Fruit fly (Drosophila melanogaster) whole organism: Measurements from ENCODE around the gene Atu.

ENCODE experiments used
- CG8478 ChIP-seq: fragments of >200 bp; optimal IDR thresholded peaks from 2 replicates; lab custom pipeline; 2018; ENCODE audit warnings: inconsistent platforms
- Dll ChIP-seq: fragments of >200 bp; optimal IDR thresholded peaks from 2 replicates; lab custom pipeline; 2017
- EcR ChIP-seq, 2 experiments: fragments of >200 bp; optimal IDR thresholded peaks; 2 replicates each; lab custom pipeline; 2017; ENCODE audit warnings: missing biosample characterization in 2 of 2, missing genetic modification characterization in 2 of 2, missing genetic modification reagents in 2 of 2
- pan ChIP-seq: fragments of >200 bp; optimal IDR thresholded peaks from 2 replicates; lab custom pipeline; 2017
- usp ChIP-seq: fragments of >200 bp; optimal IDR thresholded peaks from 2 replicates; lab custom pipeline; 2017; ENCODE audit warnings: missing biosample characterization, missing genetic modification characterization, mixed read lengths

- TF ChIP-seq Dll (lab: Kevin White, UChicago) (no peak), EcR (GFP tag; optimal IDR thresholded peaks at IDR 0.05; lab: Kevin White, UChicago) (no peak), pan (no peak), usp (GFP tag; lab: Kevin White, UChicago) (no peak), CG8478 (lab: Kevin White, UChicago) (no peak)
Observed at dm6 chr3R:5636519-5637430, 23.6 kb downstream of the Atu start, which contains the start of the genes CG31548 and CG12170.
